Worm (Caenorhabditis elegans) whole organism, L4 larva: ENCODE data around the gene nspc-18.

Source experiments
- F26F4.8 ChIP-seq: fragments of 200-800 bp; sonication (Bioruptor generic); conservative IDR thresholded peaks from 2 replicates; pipeline ENCODE4 v1.3.6; 2022; ENCODE audit warnings: missing genetic modification characterization, missing compliant biosample characterization
- F37D6.2 ChIP-seq: sonication (generic microtip); optimal IDR thresholded peaks from 2 replicates; lab custom pipeline; 2016; ENCODE audit warnings: mild to moderate bottlenecking, missing genetic modification characterization, missing compliant biosample characterization
- T20F7.1 ChIP-seq: fragments of 200-800 bp; sonication (Bioruptor generic); optimal IDR thresholded peaks from 2 replicates; lab custom pipeline; 2018; ENCODE audit warnings: mild to moderate bottlenecking, missing genetic modification characterization, missing compliant biosample characterization
- ama-1 ChIP-seq: fragments of 150-350 bp; optimal IDR thresholded peaks from 2 replicates; lab custom pipeline; 2014; ENCODE audit warnings: inconsistent platforms, mixed read lengths
- ceh-20 ChIP-seq: fragments of 200-800 bp; sonication (Bioruptor generic); IDR thresholded peaks from 2 replicates; pipeline ENCODE4 v1.3.6; 2022; ENCODE audit warnings: missing genetic modification reagents, missing genetic modification characterization, missing compliant biosample characterization
- ceh-28 ChIP-seq: fragments of 150-350 bp; optimal IDR thresholded peaks from 2 replicates; lab custom pipeline; 2014; ENCODE audit warnings: missing biosample characterization, missing genetic modification reagents, missing genetic modification characterization
- ceh-62 ChIP-seq: sonication (generic microtip); optimal IDR thresholded peaks from 2 replicates; lab custom pipeline; 2017; ENCODE audit warnings: missing biosample characterization, missing genetic modification characterization
- cey-2 ChIP-seq: sonication (generic microtip); optimal IDR thresholded peaks from 3 replicates; lab custom pipeline; 2017; ENCODE audit warnings: missing genetic modification characterization, mild to moderate bottlenecking, missing compliant biosample characterization, antibody characterized with exemption, borderline replicate concordance; ENCODE audit not compliant: insufficient read depth
- daf-16 ChIP-seq, 3 experiments: sonication (generic microtip); optimal IDR thresholded peaks; 2 replicates each; lab custom pipeline; 2016 to 2017; ENCODE audit warnings: missing genetic modification characterization in 3 of 3, missing genetic modification reagents in 3 of 3, mild to moderate bottlenecking in 2 of 3, missing compliant biosample characterization in 2 of 3, missing biosample characterization in 1 of 3, moderate library complexity in 1 of 3
- dmd-9 ChIP-seq: fragments of 200-800 bp; sonication (Bioruptor generic); IDR thresholded peaks from 2 replicates; pipeline ENCODE4 v1.3.6; 2022; ENCODE audit warnings: missing genetic modification reagents, missing genetic modification characterization, missing compliant biosample characterization
- dpl-1 ChIP-seq: fragments of 150-350 bp; optimal IDR thresholded peaks from 2 replicates; lab custom pipeline; 2014; ENCODE audit warnings: missing biosample characterization, missing genetic modification reagents, missing genetic modification characterization
- duxl-1 ChIP-seq: sonication (generic microtip); optimal IDR thresholded peaks from 2 replicates; lab custom pipeline; 2016; ENCODE audit warnings: mild to moderate bottlenecking, missing genetic modification characterization, moderate library complexity, missing compliant biosample characterization; ENCODE audit not compliant: poor library complexity
- dve-1 ChIP-seq: sonication (generic microtip); optimal IDR thresholded peaks from 2 replicates; lab custom pipeline; 2017; ENCODE audit warnings: antibody characterized with exemption, mild to moderate bottlenecking, missing genetic modification characterization, missing compliant biosample characterization; ENCODE audit not compliant: insufficient read depth
- egl-43 ChIP-seq: fragments of 200-800 bp; sonication (Bioruptor generic); IDR thresholded peaks from 2 replicates; pipeline ENCODE4 v1.3.6; 2022; ENCODE audit warnings: missing genetic modification reagents, missing genetic modification characterization, missing compliant biosample characterization
- hif-1 ChIP-seq, 2 experiments: sonication (generic microtip); optimal IDR thresholded peaks; 2 replicates each; lab custom pipeline; 2016 to 2017; ENCODE audit warnings: missing compliant biosample characterization in 2 of 2, missing genetic modification characterization in 2 of 2, missing genetic modification reagents in 2 of 2, missing genotype in 2 of 2, mild to moderate bottlenecking in 1 of 2
- hlh-30 ChIP-seq: sonication (generic microtip); optimal IDR thresholded peaks from 2 replicates; lab custom pipeline; 2017; ENCODE audit warnings: antibody characterized with exemption, mild to moderate bottlenecking, missing genetic modification characterization, missing compliant biosample characterization; ENCODE audit not compliant: insufficient read depth
- hmg-1.1 ChIP-seq: fragments of 200-800 bp; sonication (Bioruptor generic); IDR thresholded peaks from 2 replicates; pipeline ENCODE4 v1.3.6; 2022; ENCODE audit warnings: missing genetic modification reagents, missing genetic modification characterization, missing compliant biosample characterization
- lim-7 ChIP-seq: fragments of 200-800 bp; sonication (Bioruptor generic); IDR thresholded peaks from 2 replicates; pipeline ENCODE4 v1.3.6; 2022; ENCODE audit warnings: missing genetic modification characterization, missing compliant biosample characterization
- lin-1 ChIP-seq: fragments of 200-800 bp; sonication (Bioruptor generic); IDR thresholded peaks from 2 replicates; pipeline ENCODE4 v1.3.6; 2022; ENCODE audit warnings: missing genetic modification reagents, missing genetic modification characterization, missing compliant biosample characterization
- lin-13 ChIP-seq: fragments of 150-350 bp; optimal IDR thresholded peaks from 2 replicates; lab custom pipeline; 2014; ENCODE audit warnings: missing biosample characterization, missing genetic modification reagents, missing genetic modification characterization
- lin-15B ChIP-seq: fragments of 150-350 bp; sonication (generic microtip); optimal IDR thresholded peaks from 3 replicates; lab custom pipeline; 2014; ENCODE audit warnings: missing biosample characterization, missing genetic modification characterization
- lin-29 ChIP-seq: fragments of 200-800 bp; sonication (Bioruptor generic); IDR thresholded peaks from 2 replicates; pipeline ENCODE4 v1.3.6; 2022; ENCODE audit warnings: missing genetic modification reagents, missing genetic modification characterization, missing compliant biosample characterization
- lin-38 ChIP-seq: fragments of 200-800 bp; sonication (Bioruptor generic); IDR thresholded peaks from 2 replicates; pipeline ENCODE4 v1.3.6; 2022; ENCODE audit warnings: missing genetic modification reagents, missing genetic modification characterization, missing compliant biosample characterization
- lin-39 ChIP-seq: fragments of 150-350 bp; optimal IDR thresholded peaks from 2 replicates; lab custom pipeline; 2014; ENCODE audit warnings: missing biosample characterization, missing genetic modification reagents, missing genetic modification characterization
- lir-3 ChIP-seq: sonication (generic microtip); optimal IDR thresholded peaks from 2 replicates; lab custom pipeline; 2016; ENCODE audit warnings: mild to moderate bottlenecking, missing genetic modification characterization, missing compliant biosample characterization
- lsy-2 ChIP-seq, 2 experiments: fragments of 150-350 bp in 1 of 2; sonication (generic microtip) in 1 of 2; optimal IDR thresholded peaks; 2 replicates each; lab custom pipeline; 2014 to 2017; ENCODE audit warnings: missing biosample characterization in 2 of 2, missing genetic modification characterization in 2 of 2
- madf-9 ChIP-seq: fragments of 200-800 bp; sonication (Bioruptor generic); conservative IDR thresholded peaks from 2 replicates; pipeline ENCODE4 v1.3.6; 2022; ENCODE audit warnings: missing genetic modification reagents, missing genetic modification characterization, missing compliant biosample characterization
- mdl-1 ChIP-seq, 2 experiments: fragments of 150-350 bp in 1 of 2; sonication (generic microtip) in 1 of 2; optimal IDR thresholded peaks; 2 replicates each; lab custom pipeline; 2014 to 2017; ENCODE audit warnings: missing biosample characterization in 2 of 2, missing genetic modification characterization in 2 of 2
- mep-1 ChIP-seq: fragments of 150-350 bp; sonication (generic microtip); optimal IDR thresholded peaks from 3 replicates; lab custom pipeline; 2014; ENCODE audit warnings: missing biosample characterization, missing genetic modification characterization
- mes-2 ChIP-seq: sonication (generic microtip); optimal IDR thresholded peaks from 2 replicates; lab custom pipeline; 2016; ENCODE audit warnings: missing genotype, mild to moderate bottlenecking, missing genetic modification characterization, missing compliant biosample characterization; ENCODE audit not compliant: poor library complexity, severe bottlenecking
- mxl-2 ChIP-seq: fragments of 200-800 bp; sonication (Bioruptor generic); conservative IDR thresholded peaks from 2 replicates; pipeline ENCODE4 v1.3.6; 2022; ENCODE audit warnings: missing genetic modification reagents, missing genetic modification characterization, missing compliant biosample characterization
- mxl-3 ChIP-seq: fragments of 200-800 bp; sonication (Bioruptor generic); optimal IDR thresholded peaks from 2 replicates; lab custom pipeline; 2018; ENCODE audit warnings: mild to moderate bottlenecking, missing genetic modification characterization, missing compliant biosample characterization
- nhr-102 ChIP-seq: sonication (generic microtip); optimal IDR thresholded peaks from 2 replicates; lab custom pipeline; 2016; ENCODE audit warnings: mild to moderate bottlenecking, missing genetic modification characterization, moderate library complexity, missing compliant biosample characterization
- nhr-11 ChIP-seq: fragments of 150-350 bp; optimal IDR thresholded peaks from 2 replicates; lab custom pipeline; 2014; ENCODE audit warnings: missing biosample characterization, missing genetic modification characterization
- nhr-25 ChIP-seq: sonication (generic microtip); optimal IDR thresholded peaks from 2 replicates; lab custom pipeline; 2017; ENCODE audit warnings: missing genetic modification characterization, mild to moderate bottlenecking, missing compliant biosample characterization, antibody characterized with exemption, moderate library complexity, borderline replicate concordance; ENCODE audit not compliant: insufficient read depth
- nhr-28 ChIP-seq: fragments of 150-350 bp; optimal IDR thresholded peaks from 2 replicates; lab custom pipeline; 2014; ENCODE audit warnings: missing biosample characterization, missing genetic modification characterization
- nhr-77 ChIP-seq: fragments of 150-350 bp; optimal IDR thresholded peaks from 2 replicates; lab custom pipeline; 2014; ENCODE audit warnings: missing biosample characterization, missing genetic modification characterization
- pha-4 ChIP-seq, 2 experiments: fragments of 150-350 bp in 1 of 2; fragments of 200-800 bp in 1 of 2; sonication (Bioruptor generic) in 1 of 2; IDR thresholded peaks in 1 of 2; optimal IDR thresholded peaks in 1 of 2; 2 replicates each; pipeline versions ENCODE4 v1.3.6 to Lab custom; 2014 to 2022; ENCODE audit warnings: missing genetic modification characterization in 2 of 2, missing genetic modification reagents in 2 of 2, missing biosample characterization in 1 of 2, missing compliant biosample characterization in 1 of 2
- pqm-1 ChIP-seq: sonication (generic microtip); optimal IDR thresholded peaks from 2 replicates; lab custom pipeline; 2017; ENCODE audit warnings: missing biosample characterization, missing genetic modification characterization
- snpc-1.2 ChIP-seq: fragments of 200-800 bp; sonication (Bioruptor generic); IDR thresholded peaks from 2 replicates; pipeline ENCODE4 v1.3.6; 2022; ENCODE audit warnings: missing genetic modification reagents, missing genetic modification characterization, missing compliant biosample characterization
- snpc-4 ChIP-seq: fragments of 150-350 bp; optimal IDR thresholded peaks from 2 replicates; lab custom pipeline; 2014; ENCODE audit warnings: missing biosample characterization, missing genetic modification characterization
- tag-97 ChIP-seq: fragments of 200-800 bp; sonication (Bioruptor generic); IDR thresholded peaks from 2 replicates; pipeline ENCODE4 v1.3.6; 2022; ENCODE audit warnings: missing genetic modification characterization, missing compliant biosample characterization
- unc-130 ChIP-seq: sonication (generic microtip); optimal IDR thresholded peaks from 2 replicates; lab custom pipeline; 2016; ENCODE audit warnings: missing genetic modification reagents, missing genetic modification characterization, missing compliant biosample characterization
- unc-39 ChIP-seq: sonication (generic microtip); optimal IDR thresholded peaks from 2 replicates; lab custom pipeline; 2017; ENCODE audit warnings: missing biosample characterization, missing genetic modification characterization
- vab-7 ChIP-seq: fragments of 200-800 bp; sonication (Bioruptor generic); IDR thresholded peaks from 2 replicates; pipeline ENCODE4 v1.3.6; 2022; ENCODE audit warnings: missing genetic modification reagents, missing genetic modification characterization, missing compliant biosample characterization
- zfp-2 ChIP-seq: sonication (generic microtip); optimal IDR thresholded peaks from 2 replicates; lab custom pipeline; 2016; ENCODE audit warnings: mild to moderate bottlenecking, missing genetic modification characterization, missing compliant biosample characterization
- zfp-3 ChIP-seq: fragments of 200-800 bp; sonication (Bioruptor generic); conservative IDR thresholded peaks from 2 replicates; pipeline ENCODE4 v1.3.6; 2022; ENCODE audit warnings: missing genetic modification reagents, missing genetic modification characterization, missing compliant biosample characterization
- zip-11 ChIP-seq: fragments of 200-800 bp; sonication (Bioruptor generic); IDR thresholded peaks from 2 replicates; pipeline ENCODE4 v1.3.6; 2022; ENCODE audit warnings: missing genetic modification characterization, missing compliant biosample characterization

Gene nspc-18

ce11 chrX:14508823-14509259 lies 18.6 kb downstream of the nspc-18 start (continued):
- TF ChIP-seq lim-7 (GFP tag; lab: Robert Waterston, UW) (no peak), zip-11 (GFP tag; lab: Robert Waterston, UW) (no peak), nhr-25 (tag; lab: Kevin White, UChicago) (no peak), unc-39 (no peak), ceh-28 (tag; lab: Kevin White, UChicago) (no peak), hlh-30 (tag; lab: Kevin White, UChicago) (peak; percentile 69), nhr-77 (peak; percentile 17), lin-38 (GFP tag; lab: Robert Waterston, UW) (no peak), dve-1 (tag; lab: Kevin White, UChicago) (peak; percentile 45), nhr-11 (tag; lab: Kevin White, UChicago) (peak; percentile 83), daf-16 (GFP tag; optimal IDR thresholded peaks at IDR 0.05; lab: Kevin White, UChicago) (peak in 1 of 2 experiments; percentile 30), daf-16 (tag; optimal IDR thresholded peaks at IDR 0.05; lab: Kevin White, UChicago) (no peak), hif-1 (tag; optimal IDR thresholded peaks at IDR 0.05; lab: Kevin White, UChicago) (peak in 1 of 2 experiments; percentile 7), vab-7 (GFP tag; lab: Robert Waterston, UW) (no peak), dpl-1 (GFP tag; lab: Kevin White, UChicago) (peak; percentile 20), mep-1 (tag; lab: Kevin White, UChicago) (peak; percentile 2), lin-39 (tag; lab: Kevin White, UChicago) (no peak), tag-97 (GFP tag; lab: Robert Waterston, UW) (no peak), T20F7.1 (no peak), nhr-28 (peak; percentile 89), mxl-2 (GFP tag; lab: Robert Waterston, UW) (no peak), snpc-4 (tag; lab: Kevin White, UChicago) (no peak), lsy-2 (tag; optimal IDR thresholded peaks at IDR 0.05; lab: Kevin White, UChicago) (peak in 1 of 2 experiments; percentile 43), lin-29 (GFP tag; lab: Robert Waterston, UW) (no peak), dmd-9 (GFP tag; lab: Robert Waterston, UW) (no peak), ama-1 (no peak), F37D6.2 (tag; lab: Kevin White, UChicago) (no peak), lin-13 (no peak), mes-2 (tag; lab: Kevin White, UChicago) (no peak), ceh-62 (tag; lab: Kevin White, UChicago) (no peak), cey-2 (no peak)
- TF ChIP-seq, all 104 proteins: peak for 17

DNA sequence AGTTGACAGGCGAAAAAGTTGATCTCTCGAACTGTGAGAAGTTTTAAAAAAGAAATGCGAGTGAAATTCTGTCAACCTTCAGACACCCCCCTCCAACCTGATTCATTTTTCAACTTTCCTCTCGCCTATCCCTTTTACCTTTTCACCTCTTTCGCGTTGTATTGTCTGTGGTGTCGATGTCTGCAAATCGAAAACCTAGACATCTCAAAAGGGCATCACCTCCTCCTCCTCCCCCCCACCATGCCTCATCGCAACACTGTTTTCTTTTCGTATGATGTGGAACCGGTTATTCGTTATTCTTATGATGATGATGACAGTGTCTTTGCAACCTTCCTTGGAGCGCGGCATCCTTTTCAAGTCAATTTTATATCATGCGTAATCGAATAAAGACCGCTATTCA lies 19.5 kb downstream of the nspc-18 start:
- TF ChIP-seq hif-1 (tag; optimal IDR thresholded peaks at IDR 0.05; lab: Kevin White, UChicago) (no peak), snpc-1.2 (no peak), zfp-2 (tag; lab: Kevin White, UChicago) (no peak), mes-2 (tag; lab: Kevin White, UChicago) (no peak), unc-130 (GFP tag; lab: Kevin White, UChicago) (no peak), hlh-30 (tag; lab: Kevin White, UChicago) (peak; percentile 37), zfp-3 (GFP tag; lab: Robert Waterston, UW) (no peak), ceh-20 (GFP tag; lab: Robert Waterston, UW) (0 out of 2 replicates have a peak, but pooled peaks have one; percentile 28), lin-1 (GFP tag; lab: Robert Waterston, UW) (no peak), pha-4 (GFP tag; IDR thresholded peaks at IDR 0.05; lab: Robert Waterston, UW) (no peak), pha-4 (tag; optimal IDR thresholded peaks at IDR 0.05; lab: Kevin White, UChicago) (no peak), egl-43 (no peak), madf-9 (no peak), hmg-1.1 (no peak), lir-3 (no peak), lin-15B (no peak), nhr-28 (peak; percentile 48), mxl-3 (GFP tag; lab: Kevin White, UChicago) (peak; percentile 73), duxl-1 (no peak), mdl-1 (tag; optimal IDR thresholded peaks at IDR 0.05; lab: Kevin White, UChicago) (peak in 1 of 2 experiments; percentile 43), F26F4.8 (GFP tag; lab: Robert Waterston, UW) (no peak), nhr-102 (tag; lab: Kevin White, UChicago) (no peak), dmd-9 (GFP tag; lab: Robert Waterston, UW) (no peak), pqm-1 (tag; lab: Kevin White, UChicago) (no peak)
